Worm (Caenorhabditis elegans): ENCODE results near the gene rpl-35.

rpl-35 gene

ce11 chrIII:7838907-7839642, 15.9 kb upstream of the rpl-35 start, which contains the start of gene ceh-23:
Gene ceh-23 (plus strand): TSS chrIII:7839592.
- no peak for TF ChIP-seq unc-62 (GFP tag; optimal IDR thresholded peaks at IDR 0.05)
- peak; percentile 1 for TF ChIP-seq sma-9 (GFP tag; optimal IDR thresholded peaks at IDR 0.05)
- no peak for TF ChIP-seq sma-9 (tag; optimal IDR thresholded peaks at IDR 0.05)

- TF ChIP-seq nhr-21 (tag; optimal IDR thresholded peaks at IDR 0.05): no peak
- no peak for TF ChIP-seq skn-1 (tag; optimal IDR thresholded peaks at IDR 0.05)
- TF ChIP-seq zag-1 (tag; optimal IDR thresholded peaks at IDR 0.05): no peak
- TF ChIP-seq unc-55 (GFP tag; optimal IDR thresholded peaks at IDR 0.05): no peak
- TF ChIP-seq ceh-16 (tag; optimal IDR thresholded peaks at IDR 0.05): no peak
- no peak for TF ChIP-seq nhr-25 (tag; optimal IDR thresholded peaks at IDR 0.05)
- no peak for TF ChIP-seq F13H6.1 (tag; optimal IDR thresholded peaks at IDR 0.05)
- no peak for TF ChIP-seq lin-39 (tag; optimal IDR thresholded peaks at IDR 0.05)
Observed at ce11 chrIII:7843536-7843935, 11.4 kb upstream of the rpl-35 start, which contains the start of gene ZK652.8. Gene ZK652.8 (minus strand): TSS chrIII:7843636.

- TF ChIP-seq lin-39 (tag; optimal IDR thresholded peaks at IDR 0.05): peak; percentile 25
- TF ChIP-seq lsy-2 (tag; optimal IDR thresholded peaks at IDR 0.05): peak in 1 of 2 experiments; percentile 17
- peak; percentile 50 for TF ChIP-seq C34F6.9 (tag; optimal IDR thresholded peaks at IDR 0.05)
- TF ChIP-seq nhr-129 (tag; optimal IDR thresholded peaks at IDR 0.05): peak; percentile 31
- TF ChIP-seq nhr-21 (tag; optimal IDR thresholded peaks at IDR 0.05): no peak
- TF ChIP-seq fos-1 (tag; optimal IDR thresholded peaks at IDR 0.05): no peak
- TF ChIP-seq sma-9 (GFP tag; optimal IDR thresholded peaks at IDR 0.05): peak; percentile 9
- TF ChIP-seq sma-9 (tag; optimal IDR thresholded peaks at IDR 0.05): no peak
- no peak for TF ChIP-seq nhr-237 (tag; optimal IDR thresholded peaks at IDR 0.05)
Observed at ce11 chrIII:7848173-7848572, 6.8 kb upstream of the rpl-35 start.

DNA sequence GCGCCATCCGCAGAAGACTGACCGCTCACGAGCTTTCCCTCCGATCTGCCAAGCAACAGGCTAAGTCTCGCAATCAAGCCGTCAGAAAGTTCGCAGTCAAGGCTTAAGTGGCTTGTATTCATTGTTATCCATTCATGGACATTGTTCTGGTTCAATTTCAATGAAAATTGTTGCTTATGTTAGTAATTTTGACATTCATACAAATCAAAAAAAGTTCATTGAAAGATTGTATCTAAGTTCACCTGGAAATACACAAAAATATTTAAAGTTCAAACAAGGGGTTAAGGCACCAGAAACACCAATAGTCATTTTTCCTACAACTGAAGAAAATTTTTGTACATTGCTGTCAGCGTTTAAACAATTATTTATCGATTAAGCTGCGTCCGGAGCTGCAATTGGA, 534 bp downstream of the rpl-35 start:
- no peak for TF ChIP-seq sem-4 (tag; optimal IDR thresholded peaks at IDR 0.05)
- no peak for TF ChIP-seq egl-27 (tag; optimal IDR thresholded peaks at IDR 0.05)
- TF ChIP-seq lin-39 (tag; optimal IDR thresholded peaks at IDR 0.05): no peak
- no peak for TF ChIP-seq nhr-77 (tag; optimal IDR thresholded peaks at IDR 0.05)
- TF ChIP-seq C34F6.9 (tag; optimal IDR thresholded peaks at IDR 0.05): no peak
- no peak for TF ChIP-seq elt-1 (tag; optimal IDR thresholded peaks at IDR 0.05)
- TF ChIP-seq mdl-1 (tag; optimal IDR thresholded peaks at IDR 0.05): no peak
- no peak for TF ChIP-seq gmeb-1 (tag; optimal IDR thresholded peaks at IDR 0.05)
- TF ChIP-seq skn-1 (tag; optimal IDR thresholded peaks at IDR 0.05): no peak

DNA sequence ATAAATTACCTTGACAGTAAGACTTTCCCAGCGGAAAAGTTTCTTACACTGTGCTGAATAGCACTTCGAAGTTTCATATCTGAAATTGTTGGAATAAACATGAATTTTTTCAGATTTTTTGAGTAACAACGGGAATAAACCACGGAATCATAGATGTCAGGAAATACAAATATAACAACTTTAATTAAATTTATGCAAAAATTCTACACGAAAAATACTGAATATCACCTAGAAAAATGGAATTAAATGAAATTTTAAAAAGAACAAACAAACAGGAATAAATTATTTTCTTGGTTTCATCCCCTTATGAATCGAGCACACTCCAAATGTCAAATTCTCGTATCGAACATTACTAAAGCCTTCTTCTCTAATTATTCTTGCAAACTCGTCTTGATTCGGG, 2.2 kb downstream of the rpl-35 start, which contains the start of gene tag-307:
TSS of gene tag-307 (minus strand) at position 101 of the 400 bp plus-strand sequence.
- no peak for TF ChIP-seq sma-3 (GFP tag; optimal IDR thresholded peaks at IDR 0.05)
- TF ChIP-seq F13H6.1 (tag; optimal IDR thresholded peaks at IDR 0.05): no peak
- TF ChIP-seq aly-2 (tag; optimal IDR thresholded peaks at IDR 0.05): no peak
- no peak for TF ChIP-seq lin-39 (tag; optimal IDR thresholded peaks at IDR 0.05)
- no peak for TF ChIP-seq elt-1 (tag; optimal IDR thresholded peaks at IDR 0.05)
- no peak for TF ChIP-seq ztf-1 (GFP tag; conservative IDR thresholded peaks at IDR 0.05)
- TF ChIP-seq lin-11 (tag; optimal IDR thresholded peaks at IDR 0.05): no peak
- no peak for TF ChIP-seq egl-27 (tag; optimal IDR thresholded peaks at IDR 0.05)
- no peak for TF ChIP-seq nhr-129 (tag; optimal IDR thresholded peaks at IDR 0.05)
- no peak for TF ChIP-seq sma-9 (GFP tag; optimal IDR thresholded peaks at IDR 0.05)
- no peak for TF ChIP-seq sma-9 (tag; optimal IDR thresholded peaks at IDR 0.05)

ce11 chrIII:7858407-7859029, 3.6 kb downstream of the rpl-35 start, which contains the start of the genes coq-5 and ufm-1:
Gene coq-5 (minus strand): TSS chrIII:7858457.
Gene ufm-1 (plus strand): TSS chrIII:7858979.
- peak; percentile 7 for TF ChIP-seq crh-2 (tag; optimal IDR thresholded peaks at IDR 0.05)
- TF ChIP-seq C34F6.9 (tag; optimal IDR thresholded peaks at IDR 0.05): peak; percentile 56
- TF ChIP-seq sma-3 (GFP tag; optimal IDR thresholded peaks at IDR 0.05): peak; percentile 18
- no peak for TF ChIP-seq unc-39 (tag; optimal IDR thresholded peaks at IDR 0.05)
- TF ChIP-seq lsy-2 (tag; optimal IDR thresholded peaks at IDR 0.05): peak in 1 of 2 experiments; percentile 43

Measured in whole organism, L2 larva.